Worm (Caenorhabditis elegans) whole organism, early embryonic: ENCODE measurements around the gene Y73C8C.10.

Source experiments
- B0310.2 ChIP-seq: sonication (generic microtip); optimal IDR thresholded peaks from 2 replicates; lab custom pipeline; 2016; ENCODE audit warnings: mild to moderate bottlenecking, missing genetic modification characterization, missing compliant biosample characterization
- F13C5.2 ChIP-seq: sonication (generic microtip); optimal IDR thresholded peaks from 2 replicates; lab custom pipeline; 2017; ENCODE audit warnings: mild to moderate bottlenecking, missing genetic modification characterization, inconsistent platforms, missing compliant biosample characterization
- aly-1 ChIP-seq: sonication (generic microtip); optimal IDR thresholded peaks from 2 replicates; lab custom pipeline; 2016; ENCODE audit warnings: missing genetic modification characterization, missing compliant biosample characterization
- ama-1 ChIP-seq: fragments of 150-350 bp; optimal IDR thresholded peaks from 2 replicates; lab custom pipeline; 2014
- ceh-13 ChIP-seq: fragments of 200-800 bp; sonication (Bioruptor generic); optimal IDR thresholded peaks from 2 replicates; lab custom pipeline; 2018; ENCODE audit warnings: mild to moderate bottlenecking, missing genetic modification characterization, missing compliant biosample characterization
- ceh-36 ChIP-seq: sonication (generic microtip); optimal IDR thresholded peaks from 2 replicates; lab custom pipeline; 2016; ENCODE audit warnings: missing genetic modification characterization, inconsistent platforms, missing compliant biosample characterization
- ets-7 ChIP-seq: sonication (generic microtip); optimal IDR thresholded peaks from 2 replicates; lab custom pipeline; 2016; ENCODE audit warnings: missing genotype, missing genetic modification characterization, missing compliant biosample characterization
- flt-1 ChIP-seq: fragments of 200-800 bp; sonication (Bioruptor generic); IDR thresholded peaks from 2 replicates; pipeline ENCODE4 v1.3.6; 2022; ENCODE audit warnings: missing genetic modification characterization, missing compliant biosample characterization
- hmbx-1 ChIP-seq: sonication (generic microtip); optimal IDR thresholded peaks from 2 replicates; lab custom pipeline; 2016; ENCODE audit warnings: mild to moderate bottlenecking, missing genetic modification characterization, missing compliant biosample characterization
- hmg-4 ChIP-seq: fragments of 200-800 bp; sonication (Bioruptor generic); optimal IDR thresholded peaks from 2 replicates; lab custom pipeline; 2018; ENCODE audit warnings: mild to moderate bottlenecking, missing genetic modification characterization, missing compliant biosample characterization
- hnd-1 ChIP-seq: sonication (generic microtip); optimal IDR thresholded peaks from 2 replicates; lab custom pipeline; 2016; ENCODE audit warnings: missing genetic modification characterization, missing compliant biosample characterization
- pes-1 ChIP-seq: fragments of 200-800 bp; sonication (Bioruptor generic); IDR thresholded peaks from 2 replicates; pipeline ENCODE4 v1.3.6; 2022; ENCODE audit warnings: missing genetic modification reagents, missing genetic modification characterization, missing compliant biosample characterization
- scrt-1 ChIP-seq: fragments of 200-800 bp; sonication (Bioruptor generic); IDR thresholded peaks from 2 replicates; pipeline ENCODE4 v1.3.6; 2022; ENCODE audit warnings: missing genetic modification characterization, missing compliant biosample characterization
- sea-1 ChIP-seq: fragments of 200-800 bp; sonication (Bioruptor generic); conservative IDR thresholded peaks from 2 replicates; pipeline ENCODE4 v1.3.6; 2022; ENCODE audit warnings: missing genetic modification characterization, missing compliant biosample characterization
- tbx-11 ChIP-seq: fragments of 200-800 bp; sonication (Bioruptor generic); IDR thresholded peaks from 2 replicates; pipeline ENCODE4 v1.3.6; 2022; ENCODE audit warnings: missing genetic modification characterization, missing compliant biosample characterization
- tbx-37 ChIP-seq: fragments of 200-800 bp; sonication (Bioruptor generic); conservative IDR thresholded peaks from 2 replicates; pipeline ENCODE4 v1.3.6; 2022; ENCODE audit warnings: missing genetic modification reagents, missing genetic modification characterization, missing compliant biosample characterization
- tra-4 ChIP-seq: sonication (generic microtip); optimal IDR thresholded peaks from 2 replicates; lab custom pipeline; 2017; ENCODE audit warnings: missing genetic modification characterization, missing compliant biosample characterization

Y73C8C.10 gene

ce11 chrV:3145241-3145640, 17.7 kb upstream of the Y73C8C.10 start:
- TF ChIP-seq F13C5.2 (no peak), flt-1 (GFP tag; lab: Robert Waterston, UW) (no peak), ama-1 (lab: Kevin White, UChicago) (no peak), hmg-4 (no peak)

- TF ChIP-seq pes-1 (GFP tag; lab: Robert Waterston, UW), result no peak
- TF ChIP-seq flt-1 (GFP tag; lab: Robert Waterston, UW), result no peak
- TF ChIP-seq ets-7 (tag; lab: Kevin White, UChicago), result no peak
- no peak for TF ChIP-seq hnd-1 (tag; lab: Kevin White, UChicago)
- TF ChIP-seq hmg-4, result no peak
- no peak for TF ChIP-seq ama-1 (lab: Kevin White, UChicago)
- TF ChIP-seq sea-1 (GFP tag; lab: Robert Waterston, UW), result no peak
- no peak for TF ChIP-seq tbx-37 (GFP tag; lab: Robert Waterston, UW)
- TF ChIP-seq F13C5.2, result no peak
- TF ChIP-seq B0310.2 (tag; lab: Kevin White, UChicago), result no peak
- no peak for TF ChIP-seq ceh-13 (GFP tag; lab: Kevin White, UChicago)
Measured at ce11 chrV:3144494-3144893, 16.9 kb upstream of the Y73C8C.10 start, which contains the start of gene srab-10. Gene srab-10 (minus strand): TSS chrV:3144594.

- TF ChIP-seq ama-1 (lab: Kevin White, UChicago) (no peak), scrt-1 (GFP tag; lab: Robert Waterston, UW) (no peak)
Measured at ce11 chrV:3141190-3141589, 13.6 kb upstream of the Y73C8C.10 start, which contains the start of gene srab-9. Gene srab-9 (minus strand): TSS chrV:3141290.

ce11 chrV:3138488-3138887, 10.9 kb upstream of the Y73C8C.10 start, which contains the start of the genes irld-3 and F02C9.1:
Gene irld-3 (minus strand): TSS chrV:3138588.
Gene F02C9.1 (plus strand): TSS chrV:3138703.
- TF ChIP-seq aly-1 (tag; lab: Kevin White, UChicago) (no peak), hmbx-1 (tag; lab: Kevin White, UChicago) (no peak), B0310.2 (tag; lab: Kevin White, UChicago) (no peak), ceh-13 (GFP tag; lab: Kevin White, UChicago) (no peak), ets-7 (tag; lab: Kevin White, UChicago) (no peak), ceh-36 (tag; lab: Kevin White, UChicago) (no peak), tra-4 (tag; lab: Kevin White, UChicago) (no peak), tbx-37 (GFP tag; lab: Robert Waterston, UW) (no peak), scrt-1 (GFP tag; lab: Robert Waterston, UW) (no peak), hmg-4 (no peak), F13C5.2 (no peak), tbx-11 (no peak), flt-1 (GFP tag; lab: Robert Waterston, UW) (no peak), pes-1 (GFP tag; lab: Robert Waterston, UW) (no peak), hnd-1 (tag; lab: Kevin White, UChicago) (no peak), sea-1 (GFP tag; lab: Robert Waterston, UW) (no peak), ama-1 (lab: Kevin White, UChicago) (no peak)

- TF ChIP-seq aly-1 (tag; lab: Kevin White, UChicago), result no peak
- no peak for TF ChIP-seq pes-1 (GFP tag; lab: Robert Waterston, UW)
Measured at ce11 chrV:3133293-3133755, 5.8 kb upstream of the Y73C8C.10 start, which contains the start of gene F02C9.2. Gene F02C9.2 (plus strand): TSS chrV:3133705.

- TF ChIP-seq hnd-1 (tag; lab: Kevin White, UChicago) (no peak), flt-1 (GFP tag; lab: Robert Waterston, UW) (no peak), pes-1 (GFP tag; lab: Robert Waterston, UW) (0 out of 2 replicates have a peak, but pooled peaks have one; percentile 30), tra-4 (tag; lab: Kevin White, UChicago) (no peak), tbx-11 (no peak), ceh-36 (tag; lab: Kevin White, UChicago) (no peak), ceh-13 (GFP tag; lab: Kevin White, UChicago) (no peak), scrt-1 (GFP tag; lab: Robert Waterston, UW) (no peak)
Measured at ce11 chrV:3132116-3132515, 4.5 kb upstream of the Y73C8C.10 start.

ce11 chrV:3128803-3129202, 1.2 kb upstream of the Y73C8C.10 start, which contains the start of gene tat-6:
Gene tat-6 (plus strand): TSS chrV:3129103.
- TF ChIP-seq F13C5.2, result no peak
- no peak for TF ChIP-seq ceh-13 (GFP tag; lab: Kevin White, UChicago)
- no peak for TF ChIP-seq ceh-36 (tag; lab: Kevin White, UChicago)
- no peak for TF ChIP-seq pes-1 (GFP tag; lab: Robert Waterston, UW)

- TF ChIP-seq tra-4 (tag; lab: Kevin White, UChicago) (no peak), aly-1 (tag; lab: Kevin White, UChicago) (no peak)
Measured at ce11 chrV:3124912-3125311, 2.7 kb downstream of the Y73C8C.10 start, which contains the start of gene Y73C8C.12. Gene Y73C8C.12 (plus strand): TSS chrV:3125212.

- no peak for TF ChIP-seq ceh-13 (GFP tag; lab: Kevin White, UChicago)
- TF ChIP-seq ama-1 (lab: Kevin White, UChicago), result no peak
- no peak for TF ChIP-seq B0310.2 (tag; lab: Kevin White, UChicago)
- no peak for TF ChIP-seq sea-1 (GFP tag; lab: Robert Waterston, UW)
- TF ChIP-seq aly-1 (tag; lab: Kevin White, UChicago), result no peak
- TF ChIP-seq hmbx-1 (tag; lab: Kevin White, UChicago), result no peak
- no peak for TF ChIP-seq ceh-36 (tag; lab: Kevin White, UChicago)
- no peak for TF ChIP-seq flt-1 (GFP tag; lab: Robert Waterston, UW)
- no peak for TF ChIP-seq tbx-37 (GFP tag; lab: Robert Waterston, UW)
- TF ChIP-seq ets-7 (tag; lab: Kevin White, UChicago), result no peak
- no peak for TF ChIP-seq tra-4 (tag; lab: Kevin White, UChicago)
- no peak for TF ChIP-seq F13C5.2
- no peak for TF ChIP-seq pes-1 (GFP tag; lab: Robert Waterston, UW)
- TF ChIP-seq hnd-1 (tag; lab: Kevin White, UChicago), result no peak
- TF ChIP-seq tbx-11, result no peak
- no peak for TF ChIP-seq hmg-4
- TF ChIP-seq scrt-1 (GFP tag; lab: Robert Waterston, UW), result no peak
Measured at ce11 chrV:3122403-3122802, 5.2 kb downstream of the Y73C8C.10 start.
